Worm (Caenorhabditis elegans) whole organism, mixed stage, embryonic: ENCODE measurements around the gene F08H9.3.

Source experiments
- nhr-237 ChIP-seq: fragments of 150-350 bp; optimal IDR thresholded peaks from 2 replicates; lab custom pipeline; 2014; ENCODE audit warnings: missing biosample characterization, missing genetic modification characterization
- nhr-28 ChIP-seq: fragments of 150-350 bp; optimal IDR thresholded peaks from 2 replicates; lab custom pipeline; 2014; ENCODE audit warnings: missing biosample characterization, missing genetic modification characterization
- pha-4 ChIP-seq: fragments of 150-350 bp; optimal IDR thresholded peaks from 2 replicates; lab custom pipeline; 2018; ENCODE audit warnings: missing biosample characterization, missing genetic modification reagents, missing genetic modification characterization

DNA sequence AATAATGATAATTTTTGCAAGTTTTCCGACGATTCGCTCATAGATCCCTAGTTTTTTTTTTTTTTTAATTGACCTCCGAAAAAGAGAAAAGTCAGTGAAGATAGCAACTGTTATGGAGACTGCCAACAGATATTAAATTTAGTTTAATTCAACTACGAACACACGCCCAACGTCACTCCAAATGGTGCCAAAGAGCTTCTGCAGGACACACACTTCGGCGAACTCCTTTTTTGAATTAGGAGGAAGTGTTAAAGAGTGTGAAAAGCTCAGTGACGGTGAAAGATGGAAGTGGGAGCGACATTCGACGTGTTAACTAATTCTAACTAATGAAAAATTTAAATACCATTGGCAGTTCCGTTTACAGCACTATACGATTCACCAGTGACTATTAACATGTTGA, 51.1 kb downstream of the F08H9.3 start:
- TF ChIP-seq nhr-237 (tag; lab: Kevin White, UChicago): no peak
- no peak for TF ChIP-seq nhr-28 (tag; lab: Kevin White, UChicago)
- no peak for TF ChIP-seq pha-4 (tag; lab: Kevin White, UChicago)
